Worm (Caenorhabditis elegans) whole organism, late embryonic: Measurements from ENCODE around the gene srx-50.
A peak's percentile ranks its signal among the peaks of the same experiment; 100 is the strongest.

Source experiments
- F13H6.1 ChIP-seq: sonication (generic microtip); optimal IDR thresholded peaks from 2 replicates; lab custom pipeline; 2016; ENCODE audit warnings: missing genetic modification characterization, missing compliant biosample characterization
- ama-1 ChIP-seq: fragments of 150-350 bp; optimal IDR thresholded peaks from 2 replicates; lab custom pipeline; 2014
- dve-1 ChIP-seq: sonication (generic microtip); optimal IDR thresholded peaks from 2 replicates; lab custom pipeline; 2017; ENCODE audit warnings: antibody characterized with exemption, mild to moderate bottlenecking, missing genetic modification characterization, missing compliant biosample characterization
- elt-2 ChIP-seq: sonication (generic microtip); optimal IDR thresholded peaks from 2 replicates; lab custom pipeline; 2016; ENCODE audit warnings: missing genetic modification reagents, missing genetic modification characterization, missing compliant biosample characterization
- ets-4 ChIP-seq: sonication (generic microtip); optimal IDR thresholded peaks from 2 replicates; lab custom pipeline; 2016; ENCODE audit warnings: missing genetic modification characterization, missing compliant biosample characterization
- fkh-10 ChIP-seq: fragments of 150-350 bp; optimal IDR thresholded peaks from 2 replicates; lab custom pipeline; 2014; ENCODE audit warnings: missing biosample characterization, missing genetic modification reagents, missing genetic modification characterization
- pag-3 ChIP-seq: sonication (generic microtip); optimal IDR thresholded peaks from 2 replicates; lab custom pipeline; 2016; ENCODE audit warnings: missing compliant biosample characterization, missing genetic modification characterization, borderline replicate concordance
- pqm-1 ChIP-seq: sonication (generic microtip); optimal IDR thresholded peaks from 2 replicates; lab custom pipeline; 2016; ENCODE audit warnings: missing genetic modification characterization, missing compliant biosample characterization
- rnt-1 ChIP-seq: sonication (generic microtip); optimal IDR thresholded peaks from 2 replicates; lab custom pipeline; 2016; ENCODE audit warnings: missing genetic modification characterization, missing compliant biosample characterization
- syd-9 ChIP-seq: sonication (generic microtip); optimal IDR thresholded peaks from 2 replicates; lab custom pipeline; 2016; ENCODE audit warnings: mild to moderate bottlenecking, missing genetic modification characterization, moderate library complexity, missing compliant biosample characterization

- peak; percentile 80 for TF ChIP-seq elt-2
- no peak for TF ChIP-seq syd-9
- no peak for TF ChIP-seq pag-3
- TF ChIP-seq dve-1 (tag; lab: Kevin White, UChicago) = no peak
- TF ChIP-seq F13H6.1 = no peak
- no peak for TF ChIP-seq pqm-1
- no peak for TF ChIP-seq ama-1 (lab: Kevin White, UChicago)
- TF ChIP-seq ets-4 (tag; lab: Kevin White, UChicago) = peak; percentile 24
- TF ChIP-seq fkh-10 (GFP tag; lab: Kevin White, UChicago) = peak; percentile 4
- TF ChIP-seq rnt-1 (tag; lab: Kevin White, UChicago) = peak; percentile 8
Measured at ce11 chrIV:7039476-7040261, 18.1 kb upstream of the srx-50 start, which contains the start of the genes cogc-2 and klp-18.
